Worm (Caenorhabditis elegans) whole organism, L2 larva: ENCODE data around the gene C54F6.20.

ENCODE experiments used
- R02D3.7 ChIP-seq: fragments of 150-350 bp; optimal IDR thresholded peaks from 2 replicates; lab custom pipeline; 2014; ENCODE audit warnings: missing biosample characterization, missing genetic modification characterization
- fos-1 ChIP-seq: fragments of 150-350 bp; optimal IDR thresholded peaks from 2 replicates; lab custom pipeline; 2014; ENCODE audit warnings: missing biosample characterization, missing genetic modification characterization

DNA sequence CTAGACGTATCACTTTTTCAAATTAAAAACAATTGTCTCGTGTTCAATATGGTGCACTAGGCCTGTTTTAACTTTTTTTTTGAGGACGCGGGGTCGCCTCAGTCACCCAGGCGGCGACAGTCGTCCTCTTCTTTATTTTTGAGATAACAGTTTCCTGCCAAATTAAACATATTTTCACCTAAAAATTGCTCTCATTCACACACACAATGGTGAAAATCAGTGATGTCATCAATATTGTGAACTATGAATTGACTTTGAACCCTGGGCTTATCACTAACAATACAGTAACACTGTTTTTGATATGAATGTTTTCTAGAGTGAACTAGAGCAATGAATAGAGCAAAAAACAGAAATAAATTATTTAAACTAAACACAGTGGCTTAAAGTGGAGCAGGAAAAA, 3.2 kb upstream of the C54F6.20 start:
- TF ChIP-seq R02D3.7 (tag; lab: Kevin White, UChicago) (no peak), fos-1 (tag; lab: Kevin White, UChicago) (peak; percentile 7)
